Worm (Caenorhabditis elegans) whole organism, L4 larva: Measurements from ENCODE around the gene ife-5.
A peak's percentile ranks its signal among the peaks of the same experiment; 100 is the strongest.

ENCODE experiments used
- F49E8.2 ChIP-seq: sonication (generic microtip); optimal IDR thresholded peaks from 2 replicates; lab custom pipeline; 2016; ENCODE audit warnings: missing compliant biosample characterization, mild to moderate bottlenecking, missing genetic modification characterization, borderline replicate concordance
- T26A8.4 ChIP-seq: fragments of 200-800 bp; sonication (Bioruptor generic); IDR thresholded peaks from 2 replicates; pipeline ENCODE4 v1.3.6; 2022; ENCODE audit warnings: missing genetic modification characterization, missing compliant biosample characterization
- Y48G9A.11 ChIP-seq: fragments of 200-800 bp; sonication (Bioruptor generic); IDR thresholded peaks from 2 replicates; pipeline ENCODE4 v1.3.6; 2022; ENCODE audit warnings: missing genetic modification reagents, missing genetic modification characterization, missing compliant biosample characterization
- aha-1 ChIP-seq: fragments of 150-350 bp; peaks from one replicate; lab custom pipeline; 2014; ENCODE audit warnings: missing biosample characterization, missing genetic modification characterization
- attf-4 ChIP-seq: sonication (generic microtip); optimal IDR thresholded peaks from 3 replicates; lab custom pipeline; 2017; ENCODE audit warnings: missing biosample characterization, missing genetic modification characterization
- ceh-20 ChIP-seq: fragments of 200-800 bp; sonication (Bioruptor generic); IDR thresholded peaks from 2 replicates; pipeline ENCODE4 v1.3.6; 2022; ENCODE audit warnings: missing genetic modification reagents, missing genetic modification characterization, missing compliant biosample characterization
- ceh-28 ChIP-seq: fragments of 150-350 bp; optimal IDR thresholded peaks from 2 replicates; lab custom pipeline; 2014; ENCODE audit warnings: missing biosample characterization, missing genetic modification reagents, missing genetic modification characterization
- dve-1 ChIP-seq: sonication (generic microtip); optimal IDR thresholded peaks from 2 replicates; lab custom pipeline; 2017; ENCODE audit warnings: antibody characterized with exemption, mild to moderate bottlenecking, missing genetic modification characterization, missing compliant biosample characterization; ENCODE audit not compliant: insufficient read depth
- egl-27 ChIP-seq: sonication (generic microtip); optimal IDR thresholded peaks from 3 replicates; lab custom pipeline; 2017; ENCODE audit warnings: missing biosample characterization, missing genetic modification reagents, missing genetic modification characterization
- egl-43 ChIP-seq: fragments of 200-800 bp; sonication (Bioruptor generic); IDR thresholded peaks from 2 replicates; pipeline ENCODE4 v1.3.6; 2022; ENCODE audit warnings: missing genetic modification reagents, missing genetic modification characterization, missing compliant biosample characterization
- hlh-30 ChIP-seq: sonication (generic microtip); optimal IDR thresholded peaks from 2 replicates; lab custom pipeline; 2017; ENCODE audit warnings: antibody characterized with exemption, mild to moderate bottlenecking, missing genetic modification characterization, missing compliant biosample characterization; ENCODE audit not compliant: insufficient read depth
- hmg-1.1 ChIP-seq: fragments of 200-800 bp; sonication (Bioruptor generic); IDR thresholded peaks from 2 replicates; pipeline ENCODE4 v1.3.6; 2022; ENCODE audit warnings: missing genetic modification reagents, missing genetic modification characterization, missing compliant biosample characterization
- lin-29 ChIP-seq: fragments of 200-800 bp; sonication (Bioruptor generic); IDR thresholded peaks from 2 replicates; pipeline ENCODE4 v1.3.6; 2022; ENCODE audit warnings: missing genetic modification reagents, missing genetic modification characterization, missing compliant biosample characterization
- lin-38 ChIP-seq: fragments of 200-800 bp; sonication (Bioruptor generic); IDR thresholded peaks from 2 replicates; pipeline ENCODE4 v1.3.6; 2022; ENCODE audit warnings: missing genetic modification reagents, missing genetic modification characterization, missing compliant biosample characterization
- lsy-2 ChIP-seq, 2 experiments: fragments of 150-350 bp in 1 of 2; sonication (generic microtip) in 1 of 2; optimal IDR thresholded peaks; 2 replicates each; lab custom pipeline; 2014 to 2017; ENCODE audit warnings: missing biosample characterization in 2 of 2, missing genetic modification characterization in 2 of 2
- madf-5 ChIP-seq, 2 experiments: fragments of 200-800 bp; sonication (Bioruptor generic); IDR thresholded peaks; 2 replicates each; pipeline ENCODE4 v1.3.6; 2022; ENCODE audit warnings: missing compliant biosample characterization in 2 of 2, missing genetic modification characterization in 2 of 2
- mep-1 ChIP-seq: fragments of 150-350 bp; sonication (generic microtip); optimal IDR thresholded peaks from 3 replicates; lab custom pipeline; 2014; ENCODE audit warnings: missing biosample characterization, missing genetic modification characterization
- mes-2 ChIP-seq: sonication (generic microtip); optimal IDR thresholded peaks from 2 replicates; lab custom pipeline; 2016; ENCODE audit warnings: missing genotype, mild to moderate bottlenecking, missing genetic modification characterization, missing compliant biosample characterization; ENCODE audit not compliant: poor library complexity, severe bottlenecking
- mxl-2 ChIP-seq: fragments of 200-800 bp; sonication (Bioruptor generic); conservative IDR thresholded peaks from 2 replicates; pipeline ENCODE4 v1.3.6; 2022; ENCODE audit warnings: missing genetic modification reagents, missing genetic modification characterization, missing compliant biosample characterization
- nhr-10 ChIP-seq: fragments of 150-350 bp; optimal IDR thresholded peaks from 2 replicates; lab custom pipeline; 2014; ENCODE audit warnings: missing biosample characterization, missing genetic modification characterization
- nhr-25 ChIP-seq: sonication (generic microtip); optimal IDR thresholded peaks from 2 replicates; lab custom pipeline; 2017; ENCODE audit warnings: missing genetic modification characterization, mild to moderate bottlenecking, missing compliant biosample characterization, antibody characterized with exemption, moderate library complexity, borderline replicate concordance; ENCODE audit not compliant: insufficient read depth
- nhr-48 ChIP-seq: sonication (generic microtip); optimal IDR thresholded peaks from 2 replicates; lab custom pipeline; 2016; ENCODE audit warnings: mild to moderate bottlenecking, missing genetic modification characterization, missing compliant biosample characterization
- nhr-77 ChIP-seq: fragments of 150-350 bp; optimal IDR thresholded peaks from 2 replicates; lab custom pipeline; 2014; ENCODE audit warnings: missing biosample characterization, missing genetic modification characterization
- php-3 ChIP-seq: fragments of 200-800 bp; sonication (Bioruptor generic); IDR thresholded peaks from 2 replicates; pipeline ENCODE4 v1.3.6; 2022; ENCODE audit warnings: missing genetic modification reagents, missing genetic modification characterization, missing compliant biosample characterization
- pqm-1 ChIP-seq: sonication (generic microtip); optimal IDR thresholded peaks from 2 replicates; lab custom pipeline; 2017; ENCODE audit warnings: missing biosample characterization, missing genetic modification characterization
- set-16 ChIP-seq: fragments of 200-800 bp; sonication (Bioruptor generic); IDR thresholded peaks from 2 replicates; pipeline ENCODE4 v1.3.6; 2022; ENCODE audit warnings: missing genetic modification reagents, missing genetic modification characterization, missing compliant biosample characterization
- skn-1 ChIP-seq: fragments of 150-350 bp; optimal IDR thresholded peaks from 2 replicates; lab custom pipeline; 2014; ENCODE audit warnings: missing biosample characterization, missing genetic modification characterization
- tag-97 ChIP-seq: fragments of 200-800 bp; sonication (Bioruptor generic); IDR thresholded peaks from 2 replicates; pipeline ENCODE4 v1.3.6; 2022; ENCODE audit warnings: missing genetic modification characterization, missing compliant biosample characterization
- unc-62 ChIP-seq, 3 experiments: fragments of 150-350 bp in 1 of 3; sonication (generic microtip); optimal IDR thresholded peaks in 2 of 3; peaks in 1 of 3; 1 replicate in 1 of 3; 2 replicates in 2 of 3; lab custom pipeline; 2014 to 2017; ENCODE audit warnings: missing biosample characterization in 3 of 3, missing genetic modification characterization in 3 of 3, missing genetic modification reagents in 3 of 3, missing genotype in 1 of 3
- vab-7 ChIP-seq: fragments of 200-800 bp; sonication (Bioruptor generic); IDR thresholded peaks from 2 replicates; pipeline ENCODE4 v1.3.6; 2022; ENCODE audit warnings: missing genetic modification reagents, missing genetic modification characterization, missing compliant biosample characterization
- zip-11 ChIP-seq: fragments of 200-800 bp; sonication (Bioruptor generic); IDR thresholded peaks from 2 replicates; pipeline ENCODE4 v1.3.6; 2022; ENCODE audit warnings: missing genetic modification characterization, missing compliant biosample characterization
- ztf-7 ChIP-seq: fragments of 150-350 bp; optimal IDR thresholded peaks from 2 replicates; lab custom pipeline; 2014; ENCODE audit warnings: missing biosample characterization, missing genetic modification characterization

ife-5 gene

ce11 chrII:12262567-12262966 is 17.9 kb upstream of the ife-5 start (continued):
- peak in 1 of 2 experiments; percentile 49 for TF ChIP-seq unc-62 (GFP tag; optimal IDR thresholded peaks at IDR 0.05 in 1 of 2; lab: Kevin White, UChicago)
- no peak for TF ChIP-seq unc-62 (tag; optimal IDR thresholded peaks at IDR 0.05; lab: Kevin White, UChicago)
- peak; percentile 32 for TF ChIP-seq mep-1 (tag; lab: Kevin White, UChicago)
- TF ChIP-seq nhr-10 (tag; lab: Kevin White, UChicago) = no peak
- no peak for TF ChIP-seq F49E8.2 (tag; lab: Kevin White, UChicago)
- peak; percentile 31; the same call in 1 of the 2 replicates for TF ChIP-seq hmg-1.1
- no peak for TF ChIP-seq pqm-1 (tag; lab: Kevin White, UChicago)
- TF ChIP-seq egl-43 (GFP tag; lab: Robert Waterston, UW) = no peak
- TF ChIP-seq Y48G9A.11 = no peak
- TF ChIP-seq lin-29 (GFP tag; lab: Robert Waterston, UW) = no peak
- 0 out of 2 replicates have a peak, but pooled peaks have one; percentile 11 for TF ChIP-seq set-16 (GFP tag; lab: Robert Waterston, UW)
- no peak for TF ChIP-seq attf-4 (tag; lab: Kevin White, UChicago)
- TF ChIP-seq lin-38 (GFP tag; lab: Robert Waterston, UW) = no peak
- peak; percentile 51 for TF ChIP-seq aha-1 (tag; lab: Kevin White, UChicago)

ce11 chrII:12263971-12264554 is 16.4 kb upstream of the ife-5 start, which contains the start of gene faxc-1:
TSS of gene faxc-1 (plus strand) at chrII:12264192.
- TF ChIP-seq aha-1 (tag; lab: Kevin White, UChicago) (peak; percentile 85), unc-62 (GFP tag; optimal IDR thresholded peaks at IDR 0.05 in 1 of 2; lab: Kevin White, UChicago) (peak in 1 of 2 experiments; percentile 91), unc-62 (tag; optimal IDR thresholded peaks at IDR 0.05; lab: Kevin White, UChicago) (no peak), skn-1 (tag; lab: Kevin White, UChicago) (no peak), egl-27 (tag; lab: Kevin White, UChicago) (no peak), nhr-77 (tag; lab: Kevin White, UChicago) (no peak), ztf-7 (tag; lab: Kevin White, UChicago) (no peak), zip-11 (GFP tag; lab: Robert Waterston, UW) (no peak), set-16 (GFP tag; lab: Robert Waterston, UW) (no peak), ceh-20 (GFP tag; lab: Robert Waterston, UW) (0 out of 2 replicates have a peak, but pooled peaks have one; percentile 29)
- TF ChIP-seq, all 104 proteins: peak for 3

ce11 chrII:12264847-12265246 is 15.6 kb upstream of the ife-5 start:
- no peak for TF ChIP-seq php-3 (GFP tag; lab: Robert Waterston, UW)
- TF ChIP-seq set-16 (GFP tag; lab: Robert Waterston, UW) = peak; percentile 68; the same call in 1 of the 2 replicates
- no peak for TF ChIP-seq mxl-2 (GFP tag; lab: Robert Waterston, UW)
- 0 out of 4 replicates have a peak, but pooled peaks of 1 of the 2 experiments have one; percentile 38 for TF ChIP-seq madf-5 (GFP tag; IDR thresholded peaks at IDR 0.05; lab: Robert Waterston, UW)
- TF ChIP-seq aha-1 (tag; lab: Kevin White, UChicago) = peak; percentile 19

ce11 chrII:12266145-12266544 is 14.3 kb upstream of the ife-5 start, which contains the start of gene tric-1B.1:
TSS of gene tric-1B.1 (minus strand) at chrII:12266245.
- no peak for TF ChIP-seq hmg-1.1
- no peak for TF ChIP-seq nhr-25
- no peak for TF ChIP-seq skn-1 (tag; lab: Kevin White, UChicago)
- no peak for TF ChIP-seq T26A8.4 (GFP tag; lab: Robert Waterston, UW)
- no peak for TF ChIP-seq nhr-10 (tag; lab: Kevin White, UChicago)

- TF ChIP-seq tag-97 (GFP tag; lab: Robert Waterston, UW) (no peak), hlh-30 (tag; lab: Kevin White, UChicago) (peak; percentile 8), mep-1 (tag; lab: Kevin White, UChicago) (no peak), mes-2 (no peak), nhr-48 (no peak), ceh-28 (no peak), lsy-2 (tag; optimal IDR thresholded peaks at IDR 0.05; lab: Kevin White, UChicago) (no peak), vab-7 (no peak), dve-1 (tag; lab: Kevin White, UChicago) (peak; percentile 30)
Observed at ce11 chrII:12266797-12267196, 13.7 kb upstream of the ife-5 start.
